Worm (Caenorhabditis elegans) whole organism, mixed stage, embryonic: ENCODE results near the gene algn-3.

Experiments
- M03D4.4 ChIP-seq: sonication (generic microtip); optimal IDR thresholded peaks from 2 replicates; lab custom pipeline; 2017; ENCODE audit warnings: mild to moderate bottlenecking, missing genetic modification characterization, missing compliant biosample characterization
- bed-3 ChIP-seq: fragments of 200-800 bp; sonication (Bioruptor generic); optimal IDR thresholded peaks from 3 replicates; lab custom pipeline; 2018; ENCODE audit warnings: mild to moderate bottlenecking, missing genetic modification characterization, moderate library complexity, missing compliant biosample characterization
- blmp-1 ChIP-seq: fragments of 150-350 bp; optimal IDR thresholded peaks from 2 replicates; lab custom pipeline; 2014; ENCODE audit warnings: missing biosample characterization, missing genetic modification characterization
- ceh-39 ChIP-seq: fragments of 150-350 bp; optimal IDR thresholded peaks from 2 replicates; lab custom pipeline; 2014; ENCODE audit warnings: missing biosample characterization, missing genetic modification characterization
- ceh-43 ChIP-seq: fragments of 200-800 bp; sonication (Bioruptor generic); optimal IDR thresholded peaks from 2 replicates; lab custom pipeline; 2018; ENCODE audit warnings: mild to moderate bottlenecking, missing genetic modification characterization, moderate library complexity, missing compliant biosample characterization
- ces-1 ChIP-seq: fragments of 150-350 bp; optimal IDR thresholded peaks from 2 replicates; lab custom pipeline; 2014; ENCODE audit warnings: missing biosample characterization, missing genetic modification reagents, missing genetic modification characterization
- cnd-1 ChIP-seq: fragments of 200-800 bp; sonication (Bioruptor generic); optimal IDR thresholded peaks from 2 replicates; lab custom pipeline; 2018; ENCODE audit warnings: mild to moderate bottlenecking, missing genetic modification characterization, missing compliant biosample characterization
- drap-1 ChIP-seq: fragments of 200-800 bp; sonication (Bioruptor generic); optimal IDR thresholded peaks from 3 replicates; lab custom pipeline; 2018; ENCODE audit warnings: mild to moderate bottlenecking, missing genetic modification characterization, missing compliant biosample characterization
- elt-1 ChIP-seq: sonication (generic microtip); optimal IDR thresholded peaks from 2 replicates; lab custom pipeline; 2017; ENCODE audit warnings: missing genetic modification characterization, mild to moderate bottlenecking, missing compliant biosample characterization, antibody characterized with exemption, moderate library complexity, borderline replicate concordance; ENCODE audit not compliant: insufficient read depth
- elt-3 ChIP-seq: fragments of 150-350 bp; optimal IDR thresholded peaks from 2 replicates; lab custom pipeline; 2014; ENCODE audit warnings: missing biosample characterization, missing genetic modification characterization
- flh-1 ChIP-seq: fragments of 200-800 bp; sonication (Bioruptor generic); optimal IDR thresholded peaks from 2 replicates; lab custom pipeline; 2018; ENCODE audit warnings: mild to moderate bottlenecking, missing genetic modification characterization, moderate library complexity, missing compliant biosample characterization
- ham-2 ChIP-seq: fragments of 200-800 bp; sonication (Bioruptor generic); optimal IDR thresholded peaks from 2 replicates; lab custom pipeline; 2018; ENCODE audit warnings: mild to moderate bottlenecking, missing genetic modification characterization, missing compliant biosample characterization
- hlh-1 ChIP-seq: fragments of 150-350 bp; optimal IDR thresholded peaks from 2 replicates; lab custom pipeline; 2014; ENCODE audit warnings: missing biosample characterization, missing genetic modification reagents, missing genetic modification characterization
- lin-13 ChIP-seq: fragments of 150-350 bp; optimal IDR thresholded peaks from 2 replicates; lab custom pipeline; 2014; ENCODE audit warnings: missing biosample characterization, missing genetic modification characterization
- lin-32 ChIP-seq: fragments of 200-800 bp; sonication (Bioruptor generic); optimal IDR thresholded peaks from 2 replicates; lab custom pipeline; 2018; ENCODE audit warnings: mild to moderate bottlenecking, missing genetic modification characterization, missing compliant biosample characterization
- lsy-2 ChIP-seq: fragments of 150-350 bp; optimal IDR thresholded peaks from 2 replicates; lab custom pipeline; 2014; ENCODE audit warnings: missing biosample characterization, missing genetic modification characterization
- mep-1 ChIP-seq: fragments of 150-350 bp; optimal IDR thresholded peaks from 2 replicates; lab custom pipeline; 2017; ENCODE audit warnings: missing biosample characterization, missing genetic modification reagents, missing genetic modification characterization, inconsistent platforms
- mls-2 ChIP-seq: sonication (generic microtip); optimal IDR thresholded peaks from 2 replicates; lab custom pipeline; 2016; ENCODE audit warnings: mild to moderate bottlenecking, missing genetic modification characterization, moderate library complexity, missing compliant biosample characterization
- nhr-2 ChIP-seq: fragments of 150-350 bp; optimal IDR thresholded peaks from 2 replicates; lab custom pipeline; 2014; ENCODE audit warnings: missing biosample characterization, missing genetic modification characterization
- nhr-237 ChIP-seq: fragments of 150-350 bp; optimal IDR thresholded peaks from 2 replicates; lab custom pipeline; 2014; ENCODE audit warnings: missing biosample characterization, missing genetic modification characterization
- nhr-28 ChIP-seq: fragments of 150-350 bp; optimal IDR thresholded peaks from 2 replicates; lab custom pipeline; 2014; ENCODE audit warnings: missing biosample characterization, missing genetic modification characterization
- nhr-76 ChIP-seq: sonication (generic microtip); optimal IDR thresholded peaks from 2 replicates; lab custom pipeline; 2017; ENCODE audit warnings: missing biosample characterization, missing genetic modification characterization
- pha-4 ChIP-seq: fragments of 150-350 bp; optimal IDR thresholded peaks from 2 replicates; lab custom pipeline; 2018; ENCODE audit warnings: missing biosample characterization, missing genetic modification reagents, missing genetic modification characterization
- snpc-4 ChIP-seq: fragments of 150-350 bp; optimal IDR thresholded peaks from 2 replicates; lab custom pipeline; 2014; ENCODE audit warnings: missing biosample characterization, missing genetic modification characterization
- tbx-8 ChIP-seq: fragments of 200-800 bp; sonication (Bioruptor generic); optimal IDR thresholded peaks from 2 replicates; lab custom pipeline; 2018; ENCODE audit warnings: mild to moderate bottlenecking, missing genetic modification characterization, moderate library complexity, missing compliant biosample characterization
- unc-120 ChIP-seq: sonication (generic microtip); optimal IDR thresholded peaks from 2 replicates; lab custom pipeline; 2017; ENCODE audit warnings: missing genetic modification characterization, missing compliant biosample characterization; ENCODE audit not compliant: poor library complexity, severe bottlenecking
- unc-62 ChIP-seq: fragments of 150-350 bp; optimal IDR thresholded peaks from 2 replicates; lab custom pipeline; 2014; ENCODE audit warnings: missing biosample characterization, missing genetic modification reagents, missing genetic modification characterization
- ztf-11 ChIP-seq: fragments of 150-350 bp; optimal IDR thresholded peaks from 2 replicates; lab custom pipeline; 2014; ENCODE audit warnings: missing biosample characterization, missing genetic modification characterization

algn-3 gene

ce11 chrII:14104470-14104869 is 28.2 kb downstream of the algn-3 start, which contains the start of gene gur-4:
gur-4 (plus strand) TSS chrII:14104770.
- TF ChIP-seq ceh-43 (GFP tag; lab: Kevin White, UChicago) (no peak), ces-1 (GFP tag; lab: Kevin White, UChicago) (no peak), elt-3 (tag; lab: Kevin White, UChicago) (no peak), unc-62 (no peak), pha-4 (tag; lab: Kevin White, UChicago) (no peak), mep-1 (tag; lab: Kevin White, UChicago) (no peak), lsy-2 (tag; lab: Kevin White, UChicago) (no peak), nhr-237 (tag; lab: Kevin White, UChicago) (no peak), flh-1 (GFP tag; lab: Kevin White, UChicago) (no peak), cnd-1 (tag; lab: Kevin White, UChicago) (no peak), ham-2 (GFP tag; lab: Kevin White, UChicago) (no peak), drap-1 (GFP tag; lab: Kevin White, UChicago) (no peak)

- TF ChIP-seq ces-1 (GFP tag; lab: Kevin White, UChicago) (peak; percentile 13), tbx-8 (no peak)
- TF ChIP-seq, all 35 proteins: peak for 1
Observed at ce11 chrII:14102112-14102511, 30.5 kb downstream of the algn-3 start.

- TF ChIP-seq flh-1 (GFP tag; lab: Kevin White, UChicago): no peak
- TF ChIP-seq snpc-4: no peak
- TF ChIP-seq bed-3 (GFP tag; lab: Kevin White, UChicago): no peak
Observed at ce11 chrII:14100963-14101362, 31.7 kb downstream of the algn-3 start, which contains the start of gene bkip-1. bkip-1 (plus strand) TSS chrII:14101263.

- TF ChIP-seq ces-1 (GFP tag; lab: Kevin White, UChicago): peak; percentile 88
- TF ChIP-seq unc-120 (tag; lab: Kevin White, UChicago): no peak
Observed at ce11 chrII:14098348-14098747, 34.3 kb downstream of the algn-3 start.

ce11 chrII:14097518-14097917 is 35.1 kb downstream of the algn-3 start, which contains the start of gene Y39G8C.2:
Y39G8C.2 (minus strand) TSS chrII:14097618.
- TF ChIP-seq M03D4.4 (no peak), lin-13 (tag; lab: Kevin White, UChicago) (no peak), ztf-11 (tag; lab: Kevin White, UChicago) (no peak), cnd-1 (tag; lab: Kevin White, UChicago) (no peak), mls-2 (tag; lab: Kevin White, UChicago) (no peak), elt-1 (tag; lab: Kevin White, UChicago) (no peak), lin-32 (GFP tag; lab: Kevin White, UChicago) (no peak), nhr-28 (tag; lab: Kevin White, UChicago) (no peak), nhr-76 (tag; lab: Kevin White, UChicago) (no peak), blmp-1 (tag; lab: Kevin White, UChicago) (no peak), bed-3 (GFP tag; lab: Kevin White, UChicago) (no peak), elt-3 (tag; lab: Kevin White, UChicago) (no peak), drap-1 (GFP tag; lab: Kevin White, UChicago) (no peak), hlh-1 (tag; lab: Kevin White, UChicago) (no peak), pha-4 (tag; lab: Kevin White, UChicago) (no peak), ces-1 (GFP tag; lab: Kevin White, UChicago) (no peak), mep-1 (tag; lab: Kevin White, UChicago) (no peak), ceh-39 (tag; lab: Kevin White, UChicago) (no peak)

- TF ChIP-seq lin-13 (tag; lab: Kevin White, UChicago): no peak
- no peak for TF ChIP-seq snpc-4
- no peak for TF ChIP-seq nhr-76 (tag; lab: Kevin White, UChicago)
- no peak for TF ChIP-seq nhr-2 (tag; lab: Kevin White, UChicago)
- TF ChIP-seq nhr-237 (tag; lab: Kevin White, UChicago): no peak
- TF ChIP-seq ces-1 (GFP tag; lab: Kevin White, UChicago): no peak
- TF ChIP-seq ceh-43 (GFP tag; lab: Kevin White, UChicago): no peak
- TF ChIP-seq bed-3 (GFP tag; lab: Kevin White, UChicago): no peak
Observed at ce11 chrII:14096814-14097213, 35.8 kb downstream of the algn-3 start.
